Fruit fly (Drosophila melanogaster) whole organism, prepupa: ENCODE data around the gene CG34011.

ENCODE experiments used
- Blimp-1 ChIP-seq: fragments of 200-800 bp; sonication (Bioruptor generic); optimal IDR thresholded peaks from 3 replicates; lab custom pipeline; 2017; ENCODE audit warnings: missing biosample characterization, missing genetic modification characterization, mild to moderate bottlenecking, moderate library complexity, missing genetic modification reagents
- CG11294 ChIP-seq: fragments of 200-800 bp; sonication (Bioruptor generic); IDR thresholded peaks from 2 replicates; pipeline ENCODE4 v1.3.6; 2022; ENCODE audit warnings: missing biosample characterization, missing genetic modification characterization
- CG11762 ChIP-seq: fragments of 200-800 bp; sonication (Bioruptor generic); optimal IDR thresholded peaks from 3 replicates; lab custom pipeline; 2016; ENCODE audit warnings: missing biosample characterization, missing genetic modification characterization; ENCODE audit not compliant: insufficient read depth
- CG3919 ChIP-seq: fragments of 200-800 bp; sonication (Bioruptor generic); optimal IDR thresholded peaks from 3 replicates; lab custom pipeline; 2016; ENCODE audit warnings: missing biosample characterization, missing genetic modification characterization
- CG4318 ChIP-seq: fragments of 200-800 bp; sonication (Bioruptor generic); optimal IDR thresholded peaks from 3 replicates; lab custom pipeline; 2017; ENCODE audit warnings: missing biosample characterization, mild to moderate bottlenecking, missing genetic modification characterization
- CG6163 ChIP-seq: fragments of 200-800 bp; sonication (Bioruptor generic); IDR thresholded peaks from 3 replicates; pipeline ENCODE4 v1.3.6; 2022; ENCODE audit warnings: missing biosample characterization, missing genetic modification characterization
- Hr4 ChIP-seq: fragments of 200-800 bp; sonication (Bioruptor generic); optimal IDR thresholded peaks from 3 replicates; lab custom pipeline; 2016; ENCODE audit warnings: missing biosample characterization, missing genetic modification characterization
- OdsH ChIP-seq: fragments of 200-800 bp; sonication (Bioruptor generic); optimal IDR thresholded peaks from 3 replicates; lab custom pipeline; 2016; ENCODE audit warnings: missing biosample characterization, missing genetic modification characterization
- esn ChIP-seq: fragments of 200-800 bp; sonication (Bioruptor generic); optimal IDR thresholded peaks from 2 replicates; lab custom pipeline; 2016; ENCODE audit warnings: missing biosample characterization, mild to moderate bottlenecking, missing genetic modification characterization, moderate library complexity
- fd59A ChIP-seq: fragments of 200-800 bp; sonication (Bioruptor generic); optimal IDR thresholded peaks from 2 replicates; lab custom pipeline; 2017; ENCODE audit warnings: missing biosample characterization, mild to moderate bottlenecking, missing genetic modification characterization, missing genetic modification reagents
- net ChIP-seq: fragments of 200-800 bp; sonication (Bioruptor generic); optimal IDR thresholded peaks from 3 replicates; lab custom pipeline; 2016; ENCODE audit warnings: missing biosample characterization, missing genetic modification characterization
- pdm3 ChIP-seq: fragments of 200-800 bp; sonication (Bioruptor generic); optimal IDR thresholded peaks from 3 replicates; lab custom pipeline; 2016; ENCODE audit warnings: missing biosample characterization, missing genetic modification characterization
- vri ChIP-seq: fragments of 200-800 bp; sonication (Bioruptor generic); optimal IDR thresholded peaks from 3 replicates; lab custom pipeline; 2016; ENCODE audit warnings: missing biosample characterization, mild to moderate bottlenecking, missing genetic modification characterization

DNA sequence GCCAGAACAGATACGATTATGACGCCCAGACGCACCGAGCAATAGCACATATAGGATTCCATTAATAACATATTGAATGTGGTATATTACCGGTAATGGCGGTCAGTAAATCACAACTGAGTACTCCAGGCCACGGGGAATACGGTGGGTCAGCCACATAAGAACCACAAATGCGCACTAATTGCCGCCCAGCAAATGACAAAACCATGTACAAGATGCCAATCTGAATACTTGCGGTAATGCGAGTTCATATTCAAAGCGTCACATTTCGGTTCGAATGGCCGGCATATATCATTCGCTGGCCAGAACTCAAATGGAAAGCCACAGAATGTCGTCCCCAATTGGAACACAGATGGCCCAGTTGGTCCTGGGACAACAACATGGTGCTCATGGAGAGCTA is at the start of gene CG34011, which contains the start of gene CG14007:
- TF ChIP-seq CG11294 (GFP tag; lab: Robert Waterston, UW) (no peak), pdm3 (GFP tag; lab: Kevin White, UChicago) (no peak), OdsH (GFP tag; lab: Kevin White, UChicago) (no peak), Blimp-1 (GFP tag; lab: Kevin White, UChicago) (no peak), CG3919 (GFP tag; lab: Kevin White, UChicago) (no peak), CG11762 (GFP tag; lab: Kevin White, UChicago) (no peak), CG6163 (GFP tag; lab: Robert Waterston, UW) (no peak), fd59A (GFP tag; lab: Kevin White, UChicago) (no peak), vri (no peak), CG4318 (no peak), net (GFP tag; lab: Kevin White, UChicago) (no peak), Hr4 (no peak), esn (GFP tag; lab: Kevin White, UChicago) (no peak)
